Worm (Caenorhabditis elegans) whole organism, L1 larva: ENCODE data around the gene F53B3.5.

Experiments
- C04F5.9 ChIP-seq: sonication (generic microtip); optimal IDR thresholded peaks from 2 replicates; lab custom pipeline; 2016; ENCODE audit warnings: missing genetic modification characterization, missing compliant biosample characterization
- F16B12.6 ChIP-seq: fragments of 150-350 bp; optimal IDR thresholded peaks from 2 replicates; lab custom pipeline; 2014; ENCODE audit warnings: missing biosample characterization, missing genetic modification characterization
- Y116A8C.19 ChIP-seq: sonication (generic microtip); optimal IDR thresholded peaks from 2 replicates; lab custom pipeline; 2016; ENCODE audit warnings: missing compliant biosample characterization, missing genetic modification characterization, borderline replicate concordance
- blmp-1 ChIP-seq: fragments of 150-350 bp; optimal IDR thresholded peaks from 2 replicates; lab custom pipeline; 2014; ENCODE audit warnings: missing biosample characterization, missing genetic modification characterization
- ceh-63 ChIP-seq: fragments of 200-800 bp; sonication (Bioruptor generic); optimal IDR thresholded peaks from 2 replicates; lab custom pipeline; 2018; ENCODE audit warnings: mild to moderate bottlenecking, missing genetic modification characterization, missing compliant biosample characterization
- ceh-8 ChIP-seq: fragments of 200-800 bp; sonication (Bioruptor generic); optimal IDR thresholded peaks from 2 replicates; lab custom pipeline; 2018; ENCODE audit warnings: mild to moderate bottlenecking, missing genetic modification characterization, moderate library complexity, missing compliant biosample characterization
- ces-1 ChIP-seq: fragments of 150-350 bp; optimal IDR thresholded peaks from 2 replicates; lab custom pipeline; 2014; ENCODE audit warnings: missing biosample characterization, missing genetic modification reagents, missing genetic modification characterization
- dpl-1 ChIP-seq, 3 experiments: fragments of 150-350 bp in 2 of 3; sonication (generic microtip) in 1 of 3; optimal IDR thresholded peaks; 2 replicates each; lab custom pipeline; 2014 to 2017; ENCODE audit warnings: missing biosample characterization in 3 of 3, missing genetic modification characterization in 3 of 3, missing genetic modification reagents in 3 of 3
- efl-1 ChIP-seq, 4 experiments: fragments of 150-350 bp; optimal IDR thresholded peaks in 3 of 4; peaks in 1 of 4; 1 replicate in 1 of 4; 2 replicates in 3 of 4; lab custom pipeline; 2014; ENCODE audit warnings: missing biosample characterization in 2 of 4, missing genetic modification characterization in 2 of 4, missing genetic modification reagents in 2 of 4
- elt-2 ChIP-seq: sonication (generic microtip); optimal IDR thresholded peaks from 2 replicates; lab custom pipeline; 2016; ENCODE audit warnings: missing genetic modification characterization, mild to moderate bottlenecking, inconsistent platforms, missing compliant biosample characterization, missing genetic modification reagents
- elt-3 ChIP-seq, 6 experiments: fragments of 150-350 bp in 1 of 6; sonication (generic microtip); optimal IDR thresholded peaks; 2 replicates each; lab custom pipeline; 2017 to 2018; ENCODE audit warnings: missing biosample characterization in 6 of 6, missing genetic modification characterization in 6 of 6, inconsistent platforms in 1 of 6
- fkh-10 ChIP-seq: sonication (generic microtip); optimal IDR thresholded peaks from 2 replicates; lab custom pipeline; 2017; ENCODE audit warnings: missing biosample characterization, missing genetic modification reagents, missing genetic modification characterization
- fos-1 ChIP-seq: fragments of 150-350 bp; optimal IDR thresholded peaks from 2 replicates; lab custom pipeline; 2014; ENCODE audit warnings: missing biosample characterization, missing genetic modification characterization
- hlh-17 ChIP-seq: fragments of 200-800 bp; sonication (Bioruptor generic); optimal IDR thresholded peaks from 2 replicates; lab custom pipeline; 2018; ENCODE audit warnings: missing genetic modification characterization, mild to moderate bottlenecking, missing compliant biosample characterization, moderate library complexity, borderline replicate concordance
- lin-14 ChIP-seq: fragments of 200-800 bp; sonication (Bioruptor generic); optimal IDR thresholded peaks from 2 replicates; lab custom pipeline; 2018; ENCODE audit warnings: mild to moderate bottlenecking, missing genetic modification characterization, moderate library complexity, missing compliant biosample characterization
- lin-15B ChIP-seq: fragments of 150-350 bp; sonication (generic microtip); optimal IDR thresholded peaks from 3 replicates; lab custom pipeline; 2014; ENCODE audit warnings: missing biosample characterization, missing genetic modification characterization
- lin-35 ChIP-seq, 2 experiments: fragments of 150-350 bp; optimal IDR thresholded peaks; 2 replicates each; lab custom pipeline; 2014; ENCODE audit warnings: missing biosample characterization in 2 of 2, missing genetic modification characterization in 2 of 2, missing genetic modification reagents in 2 of 2
- lir-3 ChIP-seq: sonication (generic microtip); optimal IDR thresholded peaks from 2 replicates; lab custom pipeline; 2016; ENCODE audit warnings: mild to moderate bottlenecking, missing genetic modification characterization, moderate library complexity, missing compliant biosample characterization; ENCODE audit not compliant: poor library complexity
- mab-9 ChIP-seq: fragments of 200-800 bp; sonication (Bioruptor generic); IDR thresholded peaks from 2 replicates; pipeline ENCODE4 v1.3.6; 2022; ENCODE audit warnings: missing genetic modification reagents, missing genetic modification characterization, missing compliant biosample characterization
- mdl-1 ChIP-seq, 2 experiments: fragments of 150-350 bp; optimal IDR thresholded peaks; 2 replicates each; lab custom pipeline; 2014 to 2017; ENCODE audit warnings: missing biosample characterization in 2 of 2, missing genetic modification characterization in 2 of 2, inconsistent platforms in 1 of 2
- nhr-11 ChIP-seq: fragments of 150-350 bp; optimal IDR thresholded peaks from 2 replicates; lab custom pipeline; 2014; ENCODE audit warnings: missing biosample characterization, missing genetic modification characterization
- nhr-19 ChIP-seq: fragments of 200-800 bp; sonication (Bioruptor generic); conservative IDR thresholded peaks from 2 replicates; pipeline ENCODE4 v1.3.6; 2022; ENCODE audit warnings: missing genetic modification characterization, missing compliant biosample characterization
- nhr-20 ChIP-seq: sonication (generic microtip); optimal IDR thresholded peaks from 2 replicates; lab custom pipeline; 2016; ENCODE audit warnings: mild to moderate bottlenecking, missing genetic modification characterization, missing compliant biosample characterization
- nhr-28 ChIP-seq: fragments of 150-350 bp; optimal IDR thresholded peaks from 2 replicates; lab custom pipeline; 2014; ENCODE audit warnings: missing biosample characterization, missing genetic modification characterization
- nhr-47 ChIP-seq: sonication (generic microtip); optimal IDR thresholded peaks from 2 replicates; lab custom pipeline; 2016; ENCODE audit warnings: mild to moderate bottlenecking, missing genetic modification characterization, moderate library complexity, missing compliant biosample characterization
- nhr-84 ChIP-seq: sonication (generic microtip); optimal IDR thresholded peaks from 2 replicates; lab custom pipeline; 2017; ENCODE audit warnings: missing biosample characterization, missing genetic modification characterization
- nhr-85 ChIP-seq: sonication (generic microtip); peaks from one replicate; lab custom pipeline; 2016; ENCODE audit warnings: missing genetic modification characterization, inconsistent platforms, missing compliant biosample characterization
- pag-3 ChIP-seq: sonication (generic microtip); optimal IDR thresholded peaks from 2 replicates; lab custom pipeline; 2017; ENCODE audit warnings: missing genetic modification characterization, mild to moderate bottlenecking, missing compliant biosample characterization, antibody characterized with exemption, borderline replicate concordance; ENCODE audit not compliant: insufficient read depth
- pax-3 ChIP-seq: fragments of 200-800 bp; sonication (Bioruptor generic); optimal IDR thresholded peaks from 2 replicates; lab custom pipeline; 2018; ENCODE audit warnings: mild to moderate bottlenecking, missing genetic modification characterization, moderate library complexity, missing compliant biosample characterization
- rnt-1 ChIP-seq: sonication (generic microtip); optimal IDR thresholded peaks from 2 replicates; lab custom pipeline; 2016; ENCODE audit warnings: mild to moderate bottlenecking, missing genetic modification characterization, moderate library complexity, missing compliant biosample characterization
- sptf-1 ChIP-seq: fragments of 150-350 bp; optimal IDR thresholded peaks from 2 replicates; lab custom pipeline; 2014; ENCODE audit warnings: missing biosample characterization, missing genetic modification characterization
- tlp-1 ChIP-seq: fragments of 150-350 bp; optimal IDR thresholded peaks from 2 replicates; lab custom pipeline; 2014; ENCODE audit warnings: missing biosample characterization, missing genetic modification characterization
- unc-130 ChIP-seq: fragments of 150-350 bp; optimal IDR thresholded peaks from 2 replicates; lab custom pipeline; 2017; ENCODE audit warnings: missing biosample characterization, missing genetic modification characterization, inconsistent platforms
- unc-62 ChIP-seq: fragments of 150-350 bp; optimal IDR thresholded peaks from 2 replicates; lab custom pipeline; 2014; ENCODE audit warnings: missing biosample characterization, missing genetic modification reagents, missing genetic modification characterization
- unc-86 ChIP-seq: sonication (generic microtip); optimal IDR thresholded peaks from 2 replicates; lab custom pipeline; 2016; ENCODE audit warnings: missing genetic modification characterization, missing compliant biosample characterization
- zag-1 ChIP-seq: fragments of 150-350 bp; optimal IDR thresholded peaks from 2 replicates; lab custom pipeline; 2014; ENCODE audit warnings: missing biosample characterization, missing genetic modification characterization
- zip-4 ChIP-seq: fragments of 200-800 bp; sonication (Bioruptor generic); optimal IDR thresholded peaks from 2 replicates; lab custom pipeline; 2018; ENCODE audit warnings: mild to moderate bottlenecking, missing genetic modification characterization, moderate library complexity, missing compliant biosample characterization
- ztf-4 ChIP-seq: fragments of 150-350 bp; optimal IDR thresholded peaks from 2 replicates; lab custom pipeline; 2014; ENCODE audit warnings: missing biosample characterization, missing genetic modification characterization

Gene F53B3.5

DNA sequence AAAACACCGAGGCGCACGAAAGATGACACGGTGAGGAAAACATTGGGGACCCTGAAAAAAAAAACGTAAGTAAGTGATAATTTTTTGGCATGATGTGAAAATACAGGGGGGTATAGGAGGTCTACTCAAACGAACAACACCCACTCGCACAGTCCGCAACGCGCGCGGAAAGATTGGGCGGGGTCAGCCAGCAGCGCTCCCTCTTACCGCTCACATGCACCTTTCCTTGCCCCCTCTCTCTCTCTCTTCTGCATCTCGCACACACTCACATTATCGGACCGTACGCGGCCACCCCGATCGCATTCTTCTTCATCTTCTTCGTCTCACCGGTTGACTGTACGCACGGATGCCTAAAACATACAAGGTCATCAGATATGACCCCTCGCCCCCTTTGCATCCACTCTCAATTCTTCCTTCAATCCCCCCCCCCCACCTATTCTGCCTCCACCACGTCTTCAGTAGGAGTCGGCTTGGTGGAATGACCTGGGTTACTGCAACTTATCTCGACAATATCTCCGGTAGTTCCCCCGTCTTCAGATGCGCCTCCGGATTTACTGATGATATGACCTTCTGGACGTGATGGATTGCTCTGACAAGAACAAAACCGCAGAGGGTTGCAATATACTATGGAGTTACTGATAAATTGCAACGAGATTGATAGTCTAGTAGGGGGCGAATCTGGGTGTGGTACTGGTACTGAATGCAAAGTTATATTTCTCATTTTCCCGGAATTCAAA is at the start of gene F53B3.5 (continued):
- TF ChIP-seq dpl-1 (GFP tag; optimal IDR thresholded peaks at IDR 0.05; lab: Kevin White, UChicago) (no peak), fkh-10 (GFP tag; lab: Kevin White, UChicago) (no peak), ceh-8 (GFP tag; lab: Kevin White, UChicago) (no peak), hlh-17 (GFP tag; lab: Kevin White, UChicago) (no peak), zag-1 (tag; lab: Kevin White, UChicago) (no peak), nhr-20 (peak; percentile 19), nhr-19 (no peak; the same call in 1 of the 2 replicates), nhr-84 (tag; lab: Kevin White, UChicago) (no peak), unc-86 (tag; lab: Kevin White, UChicago) (no peak), ces-1 (GFP tag; lab: Kevin White, UChicago) (no peak), lin-14 (peak; percentile 58), elt-3 (tag; optimal IDR thresholded peaks at IDR 0.05; lab: Kevin White, UChicago) (no peak), nhr-47 (tag; lab: Kevin White, UChicago) (peak; percentile 1), lir-3 (no peak), zip-4 (GFP tag; lab: Kevin White, UChicago) (no peak), tlp-1 (tag; lab: Kevin White, UChicago) (no peak), ztf-4 (tag; lab: Kevin White, UChicago) (no peak), mab-9 (GFP tag; lab: Robert Waterston, UW) (0 out of 2 replicates have a peak, but pooled peaks have one; percentile 30), nhr-11 (tag; lab: Kevin White, UChicago) (no peak), elt-2 (tag; lab: Kevin White, UChicago) (no peak), nhr-28 (no peak), nhr-85 (tag; lab: Kevin White, UChicago) (peak; percentile 83), lin-35 (GFP tag; optimal IDR thresholded peaks at IDR 0.05; lab: Kevin White, UChicago) (no peak), rnt-1 (tag; lab: Kevin White, UChicago) (no peak), pax-3 (no peak), fos-1 (tag; lab: Kevin White, UChicago) (no peak), lin-15B (tag; lab: Kevin White, UChicago) (no peak), unc-130 (tag; lab: Kevin White, UChicago) (no peak), ceh-63 (GFP tag; lab: Kevin White, UChicago) (no peak), F16B12.6 (tag; lab: Kevin White, UChicago) (no peak), C04F5.9 (no peak), blmp-1 (peak; percentile 64)
- TF ChIP-seq, all 84 proteins: peak for 11

DNA sequence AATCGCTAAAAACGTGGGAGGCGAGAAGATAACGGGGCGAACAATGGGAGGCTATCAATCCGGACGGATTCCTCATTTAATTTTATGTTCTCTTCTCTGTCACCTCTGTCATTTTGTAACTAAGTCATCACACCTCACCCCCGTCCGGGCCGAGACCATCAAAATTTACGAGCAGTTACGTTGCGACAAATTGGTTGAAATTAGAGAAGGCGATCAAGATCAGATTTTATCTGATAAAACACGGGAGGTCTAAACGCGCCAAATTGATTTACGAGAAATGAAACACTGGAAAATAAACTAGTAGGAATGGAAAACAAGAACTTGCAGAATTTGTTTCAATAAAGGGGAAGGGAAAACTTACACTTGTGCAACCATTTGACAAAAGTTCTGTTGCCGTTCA is 48.7 kb upstream of the F53B3.5 start:
- TF ChIP-seq Y116A8C.19 (tag; lab: Kevin White, UChicago) (no peak), mdl-1 (tag; optimal IDR thresholded peaks at IDR 0.05; lab: Kevin White, UChicago) (no peak), efl-1 (optimal IDR thresholded peaks at IDR 0.05; lab: Kevin White, UChicago) (no peak), efl-1 (GFP tag; optimal IDR thresholded peaks at IDR 0.05 in 1 of 2; lab: Kevin White, UChicago) (peak in 1 of 2 experiments; percentile 75), nhr-85 (tag; lab: Kevin White, UChicago) (peak; percentile 71), sptf-1 (tag; lab: Kevin White, UChicago) (no peak)

DNA sequence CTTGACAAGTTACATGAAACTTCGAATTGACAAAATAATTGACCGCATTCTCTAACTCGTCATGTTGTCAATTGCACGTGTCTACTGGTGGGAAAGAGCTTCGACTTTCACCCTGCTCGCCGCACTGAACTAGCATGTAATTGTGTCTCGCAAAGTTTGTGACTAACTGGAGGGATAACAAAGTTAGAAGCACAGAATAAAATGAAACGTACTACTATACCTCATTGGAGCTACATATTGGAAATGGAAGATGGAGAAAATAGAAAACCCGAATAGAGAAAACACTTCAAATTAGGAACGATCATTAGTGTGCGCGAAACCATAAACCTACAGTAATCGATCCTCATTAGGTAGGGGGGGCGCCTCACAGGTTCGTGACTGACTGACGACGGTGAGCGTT is 48.2 kb upstream of the F53B3.5 start:
- TF ChIP-seq hlh-17 (GFP tag; lab: Kevin White, UChicago): no peak
- TF ChIP-seq mab-9 (GFP tag; lab: Robert Waterston, UW): no peak
- TF ChIP-seq pag-3: no peak
- no peak for TF ChIP-seq elt-3 (tag; optimal IDR thresholded peaks at IDR 0.05; lab: Kevin White, UChicago)
- TF ChIP-seq lin-14: peak; percentile 11
- TF ChIP-seq unc-62 (GFP tag; lab: Kevin White, UChicago): no peak
